Fruit fly (Drosophila melanogaster) whole organism, prepupa: ENCODE data around the gene CG14624.

Experiments
- Blimp-1 ChIP-seq: fragments of 200-800 bp; sonication (Bioruptor generic); optimal IDR thresholded peaks from 3 replicates; lab custom pipeline; 2017; ENCODE audit warnings: missing biosample characterization, missing genetic modification characterization, mild to moderate bottlenecking, moderate library complexity, missing genetic modification reagents
- CG10631 ChIP-seq: fragments of 200-800 bp; sonication (Bioruptor generic); optimal IDR thresholded peaks from 2 replicates; lab custom pipeline; 2016; ENCODE audit warnings: missing biosample characterization, missing genetic modification characterization
- CG11294 ChIP-seq: fragments of 200-800 bp; sonication (Bioruptor generic); IDR thresholded peaks from 2 replicates; pipeline ENCODE4 v1.3.6; 2022; ENCODE audit warnings: missing biosample characterization, missing genetic modification characterization
- CG11902 ChIP-seq: fragments of 200-800 bp; sonication (Bioruptor generic); optimal IDR thresholded peaks from 3 replicates; lab custom pipeline; 2016; ENCODE audit warnings: missing biosample characterization, missing genetic modification characterization
- CG15336 ChIP-seq: fragments of 200-800 bp; sonication (Bioruptor generic); IDR thresholded peaks from 2 replicates; pipeline ENCODE4 v1.3.6; 2022; ENCODE audit warnings: missing biosample characterization, missing genetic modification characterization
- CG1621 ChIP-seq: fragments of 200-800 bp; sonication (Bioruptor generic); optimal IDR thresholded peaks from 3 replicates; lab custom pipeline; 2018; ENCODE audit warnings: missing biosample characterization, mild to moderate bottlenecking, missing genetic modification characterization
- CG3032 ChIP-seq: fragments of 200-800 bp; optimal IDR thresholded peaks from 2 replicates; lab custom pipeline; 2019; ENCODE audit warnings: missing biosample characterization, mild to moderate bottlenecking, missing genetic modification characterization, moderate library complexity
- CG31627 ChIP-seq: fragments of 200-800 bp; sonication (Bioruptor generic); optimal IDR thresholded peaks from 3 replicates; lab custom pipeline; 2016; ENCODE audit warnings: missing biosample characterization, missing genetic modification characterization
- CG32006 ChIP-seq: fragments of 200-800 bp; sonication (Bioruptor generic); optimal IDR thresholded peaks from 3 replicates; lab custom pipeline; 2017; ENCODE audit warnings: missing biosample characterization, mild to moderate bottlenecking, missing genetic modification characterization
- CG34406 ChIP-seq: fragments of 200-800 bp; sonication (Bioruptor generic); optimal IDR thresholded peaks from 3 replicates; lab custom pipeline; 2016; ENCODE audit warnings: missing biosample characterization, missing genetic modification characterization
- CG3919 ChIP-seq: fragments of 200-800 bp; sonication (Bioruptor generic); optimal IDR thresholded peaks from 3 replicates; lab custom pipeline; 2016; ENCODE audit warnings: missing biosample characterization, missing genetic modification characterization
- CG4318 ChIP-seq: fragments of 200-800 bp; sonication (Bioruptor generic); optimal IDR thresholded peaks from 3 replicates; lab custom pipeline; 2017; ENCODE audit warnings: missing biosample characterization, mild to moderate bottlenecking, missing genetic modification characterization
- CG6163 ChIP-seq: fragments of 200-800 bp; sonication (Bioruptor generic); IDR thresholded peaks from 3 replicates; pipeline ENCODE4 v1.3.6; 2022; ENCODE audit warnings: missing biosample characterization, missing genetic modification characterization
- CG6276 ChIP-seq: fragments of 200-800 bp; sonication (Bioruptor generic); optimal IDR thresholded peaks from 2 replicates; lab custom pipeline; 2017; ENCODE audit warnings: missing biosample characterization, mild to moderate bottlenecking, missing genetic modification characterization
- CG6808 ChIP-seq: fragments of 200-800 bp; sonication (Bioruptor generic); optimal IDR thresholded peaks from 3 replicates; lab custom pipeline; 2017; ENCODE audit warnings: missing biosample characterization, missing genetic modification characterization, mild to moderate bottlenecking, moderate library complexity, missing genetic modification reagents
- CG7368 ChIP-seq: fragments of 200-800 bp; sonication (Bioruptor generic); optimal IDR thresholded peaks from 3 replicates; lab custom pipeline; 2016; ENCODE audit warnings: missing biosample characterization, missing genetic modification characterization
- CG8319 ChIP-seq: fragments of 200-800 bp; sonication (Bioruptor generic); optimal IDR thresholded peaks from 3 replicates; lab custom pipeline; 2016; ENCODE audit warnings: missing biosample characterization, missing genetic modification characterization
- CG8632 ChIP-seq: fragments of 200-800 bp; sonication (Bioruptor generic); optimal IDR thresholded peaks from 3 replicates; lab custom pipeline; 2016; ENCODE audit warnings: missing biosample characterization, missing genetic modification characterization
- CG9139 ChIP-seq: fragments of 200-800 bp; sonication (Bioruptor generic); optimal IDR thresholded peaks from 3 replicates; lab custom pipeline; 2017; ENCODE audit warnings: missing biosample characterization, mild to moderate bottlenecking, missing genetic modification characterization
- Eip75B ChIP-seq: fragments of 200-800 bp; sonication (Bioruptor generic); optimal IDR thresholded peaks from 3 replicates; lab custom pipeline; 2016; ENCODE audit warnings: missing biosample characterization, missing genetic modification characterization
- Eip78C ChIP-seq: fragments of 200-800 bp; sonication (Bioruptor generic); peaks from one replicate; lab custom pipeline; 2016; ENCODE audit warnings: missing biosample characterization, missing genetic modification characterization
- Ets21C ChIP-seq: fragments of 200-800 bp; sonication (Bioruptor generic); optimal IDR thresholded peaks from 3 replicates; lab custom pipeline; 2016; ENCODE audit warnings: missing biosample characterization, missing genetic modification characterization
- Hr38 ChIP-seq: sonication (Bioruptor generic); optimal IDR thresholded peaks from 2 replicates; lab custom pipeline; 2016; ENCODE audit warnings: missing biosample characterization, missing genetic modification characterization
- Hr39 ChIP-seq: fragments of 200-800 bp; sonication (Bioruptor generic); optimal IDR thresholded peaks from 2 replicates; lab custom pipeline; 2016; ENCODE audit warnings: missing biosample characterization, missing genetic modification characterization
- Hr4 ChIP-seq: fragments of 200-800 bp; sonication (Bioruptor generic); optimal IDR thresholded peaks from 3 replicates; lab custom pipeline; 2016; ENCODE audit warnings: missing biosample characterization, missing genetic modification characterization
- Lpt ChIP-seq: fragments of 200-800 bp; sonication (Bioruptor generic); optimal IDR thresholded peaks from 3 replicates; lab custom pipeline; 2016; ENCODE audit warnings: missing biosample characterization, missing genetic modification characterization
- Met ChIP-seq: fragments of 200-800 bp; sonication (Bioruptor generic); optimal IDR thresholded peaks from 3 replicates; lab custom pipeline; 2016; ENCODE audit warnings: missing biosample characterization, missing genetic modification characterization
- Smox ChIP-seq: fragments of 200-800 bp; sonication (Bioruptor generic); optimal IDR thresholded peaks from 3 replicates; lab custom pipeline; 2016; ENCODE audit warnings: missing biosample characterization, missing genetic modification characterization
- Sox102F ChIP-seq: fragments of 200-800 bp; sonication (Bioruptor generic); optimal IDR thresholded peaks from 2 replicates; lab custom pipeline; 2016; ENCODE audit warnings: missing biosample characterization, mild to moderate bottlenecking, missing genetic modification characterization
- Sox14 ChIP-seq: fragments of 200-800 bp; sonication (Bioruptor generic); optimal IDR thresholded peaks from 3 replicates; lab custom pipeline; 2016; ENCODE audit warnings: missing biosample characterization, missing genetic modification characterization
- Sox15 ChIP-seq: fragments of 200-800 bp; sonication (Bioruptor generic); optimal IDR thresholded peaks from 3 replicates; lab custom pipeline; 2016; ENCODE audit warnings: missing biosample characterization, missing genetic modification characterization
- achi ChIP-seq: fragments of 200-800 bp; sonication (Bioruptor generic); optimal IDR thresholded peaks from 3 replicates; lab custom pipeline; 2016; ENCODE audit warnings: missing biosample characterization, missing genetic modification characterization
- acj6 ChIP-seq: fragments of 200-800 bp; sonication (Bioruptor generic); optimal IDR thresholded peaks from 3 replicates; lab custom pipeline; 2016; ENCODE audit warnings: missing biosample characterization, missing genetic modification characterization
- cyc ChIP-seq: fragments of 200-800 bp; sonication (Bioruptor generic); optimal IDR thresholded peaks from 3 replicates; lab custom pipeline; 2016; ENCODE audit warnings: missing biosample characterization, missing genetic modification characterization
- dac ChIP-seq: fragments of 200-800 bp; sonication (Bioruptor generic); optimal IDR thresholded peaks from 2 replicates; lab custom pipeline; 2017; ENCODE audit warnings: missing biosample characterization, mild to moderate bottlenecking, missing genetic modification characterization
- dsx ChIP-seq: fragments of 200-800 bp; optimal IDR thresholded peaks from 3 replicates; lab custom pipeline; 2019; ENCODE audit warnings: missing biosample characterization, mild to moderate bottlenecking, missing genetic modification characterization, moderate library complexity; ENCODE audit not compliant: poor library complexity, severe bottlenecking
- eg ChIP-seq: fragments of 200-800 bp; sonication (Bioruptor generic); IDR thresholded peaks from 3 replicates; pipeline ENCODE4 v1.3.6; 2022; ENCODE audit warnings: missing biosample characterization, missing genetic modification characterization
- esn ChIP-seq: fragments of 200-800 bp; sonication (Bioruptor generic); optimal IDR thresholded peaks from 2 replicates; lab custom pipeline; 2016; ENCODE audit warnings: missing biosample characterization, mild to moderate bottlenecking, missing genetic modification characterization, moderate library complexity
- fd85E ChIP-seq: fragments of 200-800 bp; sonication (Bioruptor generic); optimal IDR thresholded peaks from 3 replicates; lab custom pipeline; 2016; ENCODE audit warnings: missing biosample characterization, missing genetic modification characterization
- fkh ChIP-seq: fragments of 200-800 bp; sonication (Bioruptor generic); optimal IDR thresholded peaks from 3 replicates; lab custom pipeline; 2017; ENCODE audit warnings: missing biosample characterization, mild to moderate bottlenecking, missing genetic modification characterization, moderate library complexity
- lz ChIP-seq: fragments of 200-800 bp; sonication (Bioruptor generic); optimal IDR thresholded peaks from 3 replicates; lab custom pipeline; 2016; ENCODE audit warnings: missing biosample characterization, missing genetic modification characterization
- spab ChIP-seq: fragments of 200-800 bp; sonication (Bioruptor generic); optimal IDR thresholded peaks from 2 replicates; lab custom pipeline; 2017; ENCODE audit warnings: missing biosample characterization, mild to moderate bottlenecking, missing genetic modification characterization, missing genetic modification reagents
- ss ChIP-seq, 2 experiments: fragments of 200-800 bp; sonication (Bioruptor generic); optimal IDR thresholded peaks; 2 replicates in 1 of 2; 3 replicates in 1 of 2; lab custom pipeline; 2017 to 2018; ENCODE audit warnings: mild to moderate bottlenecking in 2 of 2, missing biosample characterization in 2 of 2, missing genetic modification characterization in 2 of 2, moderate library complexity in 1 of 2
- svp ChIP-seq: fragments of 200-800 bp; sonication (Bioruptor generic); peaks from one replicate; lab custom pipeline; 2016; ENCODE audit warnings: missing biosample characterization, missing genetic modification characterization
- topi ChIP-seq: fragments of 200-800 bp; sonication (Bioruptor generic); optimal IDR thresholded peaks from 3 replicates; lab custom pipeline; 2016; ENCODE audit warnings: missing biosample characterization, missing genetic modification characterization
- vri ChIP-seq: fragments of 200-800 bp; sonication (Bioruptor generic); optimal IDR thresholded peaks from 3 replicates; lab custom pipeline; 2016; ENCODE audit warnings: missing biosample characterization, mild to moderate bottlenecking, missing genetic modification characterization

Gene CG14624

dm6 chrX:1234817-1235617, 28.5 kb downstream of the CG14624 start (continued):
- peak; percentile 87 for TF ChIP-seq CG32006 (GFP tag; lab: Kevin White, UChicago)
- TF ChIP-seq spab (GFP tag; lab: Kevin White, UChicago) = peak; percentile 76
- TF ChIP-seq dsx = peak; percentile 87
- TF ChIP-seq CG6808 = peak; percentile 78
- TF ChIP-seq CG3919 (GFP tag; lab: Kevin White, UChicago) = peak; percentile 80
- TF ChIP-seq CG9139 (GFP tag; lab: Kevin White, UChicago) = peak; percentile 72
- peak; percentile 91 for TF ChIP-seq lz (GFP tag; lab: Kevin White, UChicago)
- TF ChIP-seq Sox14 = peak; percentile 92
- TF ChIP-seq CG1621 (tag; lab: Kevin White, UChicago) = peak; percentile 86
- peak; percentile 92 for TF ChIP-seq topi (GFP tag; lab: Kevin White, UChicago)
- TF ChIP-seq CG6276 = peak; percentile 80
- peak; percentile 52 for TF ChIP-seq Sox15 (GFP tag; lab: Kevin White, UChicago)
- peak; percentile 59 for TF ChIP-seq Lpt (GFP tag; lab: Kevin White, UChicago)
- TF ChIP-seq CG6163 (GFP tag; lab: Robert Waterston, UW) = peak; percentile 92
- TF ChIP-seq CG31627 = peak; percentile 84
- no peak for TF ChIP-seq Hr38 (GFP tag; lab: Kevin White, UChicago)

dm6 chrX:1235618-1236006, 29.1 kb downstream of the CG14624 start:
- TF ChIP-seq fkh (GFP tag; lab: Kevin White, UChicago) = no peak
- TF ChIP-seq CG8319 (GFP tag; lab: Kevin White, UChicago) = no peak
- TF ChIP-seq Eip78C (GFP tag; lab: Kevin White, UChicago) = no peak
- TF ChIP-seq Ets21C (GFP tag; lab: Kevin White, UChicago) = no peak
- TF ChIP-seq dac (GFP tag; lab: Kevin White, UChicago) = no peak
- no peak for TF ChIP-seq Hr38 (GFP tag; lab: Kevin White, UChicago)
- no peak for TF ChIP-seq lz (GFP tag; lab: Kevin White, UChicago)
- TF ChIP-seq Hr4 = no peak
- no peak for TF ChIP-seq vri
- TF ChIP-seq Eip75B (GFP tag; lab: Kevin White, UChicago) = no peak
- no peak for TF ChIP-seq CG11294 (GFP tag; lab: Robert Waterston, UW)
- TF ChIP-seq eg (GFP tag; lab: Robert Waterston, UW) = no peak
- TF ChIP-seq achi (GFP tag; lab: Kevin White, UChicago) = no peak
- TF ChIP-seq esn = no peak
- no peak for TF ChIP-seq CG1621 (tag; lab: Kevin White, UChicago)
- TF ChIP-seq, all 60 proteins: peak for 0

dm6 chrX:1236475-1236874, 29.9 kb downstream of the CG14624 start, which contains the start of gene CG3638:
Gene CG3638, minus strand, starts transcription at chrX:1236684.
- no peak for TF ChIP-seq CG8632 (GFP tag; lab: Kevin White, UChicago)
- TF ChIP-seq CG4318 = no peak
- TF ChIP-seq fd85E (GFP tag; lab: Kevin White, UChicago) = no peak
- TF ChIP-seq ss (GFP tag; optimal IDR thresholded peaks at IDR 0.05; lab: Kevin White, UChicago) = no peak
- no peak for TF ChIP-seq CG10631
- TF ChIP-seq CG15336 (GFP tag; lab: Robert Waterston, UW) = no peak
- TF ChIP-seq svp (GFP tag; lab: Kevin White, UChicago) = peak; percentile 26
- TF ChIP-seq Ets21C (GFP tag; lab: Kevin White, UChicago) = no peak
- no peak for TF ChIP-seq acj6 (GFP tag; lab: Kevin White, UChicago)
- no peak for TF ChIP-seq CG1621 (tag; lab: Kevin White, UChicago)
- TF ChIP-seq Sox14 = peak; percentile 44
- TF ChIP-seq CG7368 (GFP tag; lab: Kevin White, UChicago) = no peak
- peak; percentile 11 for TF ChIP-seq CG3032 (tag; lab: Kevin White, UChicago)
- no peak for TF ChIP-seq achi (GFP tag; lab: Kevin White, UChicago)
- no peak for TF ChIP-seq CG11902 (GFP tag; lab: Kevin White, UChicago)
- no peak for TF ChIP-seq Sox102F (GFP tag; lab: Kevin White, UChicago)
- TF ChIP-seq Smox (GFP tag; lab: Kevin White, UChicago) = no peak
- TF ChIP-seq esn = no peak
- TF ChIP-seq CG34406 (GFP tag; lab: Kevin White, UChicago) = no peak
- peak; percentile 17 for TF ChIP-seq cyc
- peak; percentile 23 for TF ChIP-seq CG31627
- TF ChIP-seq Met = no peak
- TF ChIP-seq Blimp-1 (GFP tag; lab: Kevin White, UChicago) = no peak
- peak; percentile 16 for TF ChIP-seq Hr39 (GFP tag; lab: Kevin White, UChicago)
- TF ChIP-seq CG3919 (GFP tag; lab: Kevin White, UChicago) = peak; percentile 12
- no peak for TF ChIP-seq CG9139 (GFP tag; lab: Kevin White, UChicago)
- TF ChIP-seq spab (GFP tag; lab: Kevin White, UChicago) = no peak
- no peak for TF ChIP-seq CG11294 (GFP tag; lab: Robert Waterston, UW)
- peak; percentile 9 for TF ChIP-seq lz (GFP tag; lab: Kevin White, UChicago)
